Worm (Caenorhabditis elegans) whole organism, late embryonic: ENCODE measurements around the gene aat-4.

Experiments
- C08G9.2 ChIP-seq: sonication (generic microtip); optimal IDR thresholded peaks from 2 replicates; lab custom pipeline; 2016; ENCODE audit warnings: mild to moderate bottlenecking, missing genetic modification characterization, moderate library complexity, missing compliant biosample characterization
- F13H6.1 ChIP-seq: sonication (generic microtip); optimal IDR thresholded peaks from 2 replicates; lab custom pipeline; 2016; ENCODE audit warnings: missing genetic modification characterization, missing compliant biosample characterization
- K09A11.1 ChIP-seq: sonication (generic microtip); optimal IDR thresholded peaks from 2 replicates; lab custom pipeline; 2017; ENCODE audit warnings: antibody characterized with exemption, mild to moderate bottlenecking, missing genetic modification characterization, missing compliant biosample characterization; ENCODE audit not compliant: insufficient read depth
- T23F11.4 ChIP-seq: fragments of 200-800 bp; sonication (Bioruptor generic); optimal IDR thresholded peaks from 2 replicates; lab custom pipeline; 2018; ENCODE audit warnings: mild to moderate bottlenecking, missing genetic modification characterization, missing compliant biosample characterization
- Y22D7AL.16 ChIP-seq: sonication (generic microtip); optimal IDR thresholded peaks from 2 replicates; lab custom pipeline; 2016; ENCODE audit warnings: missing genetic modification characterization, missing compliant biosample characterization
- ahr-1 ChIP-seq: sonication (generic microtip); optimal IDR thresholded peaks from 2 replicates; lab custom pipeline; 2016; ENCODE audit warnings: missing genetic modification characterization, missing compliant biosample characterization
- ceh-14 ChIP-seq: sonication (generic microtip); optimal IDR thresholded peaks from 2 replicates; lab custom pipeline; 2016; ENCODE audit warnings: missing genotype, missing genetic modification characterization, missing compliant biosample characterization
- ceh-18 ChIP-seq: sonication (generic microtip); optimal IDR thresholded peaks from 2 replicates; lab custom pipeline; 2016; ENCODE audit warnings: missing genetic modification characterization, missing compliant biosample characterization
- ceh-19 ChIP-seq: fragments of 200-800 bp; sonication (Bioruptor generic); optimal IDR thresholded peaks from 2 replicates; lab custom pipeline; 2018; ENCODE audit warnings: mild to moderate bottlenecking, missing genetic modification characterization, missing compliant biosample characterization
- ceh-2 ChIP-seq: sonication (generic microtip); optimal IDR thresholded peaks from 2 replicates; lab custom pipeline; 2016; ENCODE audit warnings: missing genotype, missing genetic modification characterization, missing compliant biosample characterization
- ceh-31 ChIP-seq: sonication (generic microtip); optimal IDR thresholded peaks from 2 replicates; lab custom pipeline; 2016; ENCODE audit warnings: missing genetic modification characterization, missing compliant biosample characterization
- ceh-34 ChIP-seq: sonication (generic microtip); optimal IDR thresholded peaks from 2 replicates; lab custom pipeline; 2016; ENCODE audit warnings: mild to moderate bottlenecking, missing genetic modification characterization, missing compliant biosample characterization
- ceh-48 ChIP-seq: sonication (generic microtip); optimal IDR thresholded peaks from 2 replicates; lab custom pipeline; 2016; ENCODE audit warnings: missing genetic modification characterization, inconsistent platforms, missing compliant biosample characterization
- ceh-9 ChIP-seq: sonication (generic microtip); optimal IDR thresholded peaks from 2 replicates; lab custom pipeline; 2016; ENCODE audit warnings: mild to moderate bottlenecking, missing genetic modification characterization, inconsistent platforms, missing compliant biosample characterization
- dmd-4 ChIP-seq: sonication (generic microtip); optimal IDR thresholded peaks from 2 replicates; lab custom pipeline; 2016; ENCODE audit warnings: borderline replicate concordance, missing genetic modification characterization, missing compliant biosample characterization
- dve-1 ChIP-seq: sonication (generic microtip); optimal IDR thresholded peaks from 2 replicates; lab custom pipeline; 2017; ENCODE audit warnings: antibody characterized with exemption, mild to moderate bottlenecking, missing genetic modification characterization, missing compliant biosample characterization
- elt-4 ChIP-seq: sonication (generic microtip); optimal IDR thresholded peaks from 2 replicates; lab custom pipeline; 2016; ENCODE audit warnings: missing genetic modification characterization, missing compliant biosample characterization
- ets-4 ChIP-seq: sonication (generic microtip); optimal IDR thresholded peaks from 2 replicates; lab custom pipeline; 2016; ENCODE audit warnings: missing genetic modification characterization, missing compliant biosample characterization
- eyg-1 ChIP-seq: sonication (generic microtip); optimal IDR thresholded peaks from 2 replicates; lab custom pipeline; 2016; ENCODE audit warnings: missing genotype, missing genetic modification characterization, missing compliant biosample characterization
- fax-1 ChIP-seq: sonication (generic microtip); optimal IDR thresholded peaks from 2 replicates; lab custom pipeline; 2016; ENCODE audit warnings: missing genotype, missing genetic modification characterization, missing compliant biosample characterization
- fkh-10 ChIP-seq: fragments of 150-350 bp; optimal IDR thresholded peaks from 2 replicates; lab custom pipeline; 2014; ENCODE audit warnings: missing biosample characterization, missing genetic modification reagents, missing genetic modification characterization
- fkh-6 ChIP-seq: sonication (generic microtip); optimal IDR thresholded peaks from 2 replicates; lab custom pipeline; 2016; ENCODE audit warnings: missing genetic modification characterization, missing compliant biosample characterization
- hlh-13 ChIP-seq: fragments of 200-800 bp; sonication (Bioruptor generic); optimal IDR thresholded peaks from 2 replicates; lab custom pipeline; 2018; ENCODE audit warnings: mild to moderate bottlenecking, missing genetic modification characterization, missing compliant biosample characterization
- hlh-6 ChIP-seq: sonication (generic microtip); optimal IDR thresholded peaks from 2 replicates; lab custom pipeline; 2016; ENCODE audit warnings: missing genotype, missing genetic modification characterization, missing compliant biosample characterization
- hlh-8 ChIP-seq: sonication (generic microtip); optimal IDR thresholded peaks from 2 replicates; lab custom pipeline; 2016; ENCODE audit warnings: missing genotype, missing genetic modification characterization, missing compliant biosample characterization
- lim-6 ChIP-seq: sonication (generic microtip); optimal IDR thresholded peaks from 2 replicates; lab custom pipeline; 2016; ENCODE audit warnings: missing genetic modification characterization, missing compliant biosample characterization
- lin-11 ChIP-seq: fragments of 200-800 bp; sonication (Bioruptor generic); optimal IDR thresholded peaks from 2 replicates; lab custom pipeline; 2018; ENCODE audit warnings: mild to moderate bottlenecking, missing genetic modification characterization, missing compliant biosample characterization
- madf-2 ChIP-seq: sonication (generic microtip); optimal IDR thresholded peaks from 2 replicates; lab custom pipeline; 2017; ENCODE audit warnings: missing genetic modification characterization, missing compliant biosample characterization
- mec-3 ChIP-seq: sonication (generic microtip); optimal IDR thresholded peaks from 2 replicates; lab custom pipeline; 2016; ENCODE audit warnings: borderline replicate concordance, missing genetic modification characterization, missing compliant biosample characterization
- nfya-1 ChIP-seq: sonication (generic microtip); optimal IDR thresholded peaks from 2 replicates; lab custom pipeline; 2017; ENCODE audit warnings: missing genetic modification characterization, mild to moderate bottlenecking, missing compliant biosample characterization, antibody characterized with exemption, moderate library complexity
- nhr-232 ChIP-seq: sonication (generic microtip); optimal IDR thresholded peaks from 2 replicates; lab custom pipeline; 2016; ENCODE audit warnings: missing genetic modification characterization, missing compliant biosample characterization
- npax-4 ChIP-seq: sonication (generic microtip); optimal IDR thresholded peaks from 2 replicates; lab custom pipeline; 2016; ENCODE audit warnings: missing genetic modification characterization, missing compliant biosample characterization
- odd-2 ChIP-seq: sonication (generic microtip); optimal IDR thresholded peaks from 2 replicates; lab custom pipeline; 2017; ENCODE audit warnings: antibody characterized with exemption, mild to moderate bottlenecking, missing genetic modification characterization, missing compliant biosample characterization
- pag-3 ChIP-seq: sonication (generic microtip); optimal IDR thresholded peaks from 2 replicates; lab custom pipeline; 2016; ENCODE audit warnings: missing compliant biosample characterization, missing genetic modification characterization, borderline replicate concordance
- pat-9 ChIP-seq: fragments of 200-800 bp; sonication (Bioruptor generic); optimal IDR thresholded peaks from 2 replicates; lab custom pipeline; 2018; ENCODE audit warnings: mild to moderate bottlenecking, missing genetic modification characterization, moderate library complexity, missing compliant biosample characterization
- pax-1 ChIP-seq: fragments of 150-350 bp; optimal IDR thresholded peaks from 2 replicates; lab custom pipeline; 2014; ENCODE audit warnings: missing biosample characterization, missing genetic modification characterization
- pha-4 ChIP-seq: fragments of 150-350 bp; optimal IDR thresholded peaks from 2 replicates; lab custom pipeline; 2018; ENCODE audit warnings: missing biosample characterization, missing genetic modification reagents, missing genetic modification characterization
- pros-1 ChIP-seq: fragments of 150-350 bp; optimal IDR thresholded peaks from 2 replicates; lab custom pipeline; 2014; ENCODE audit warnings: missing biosample characterization, missing genetic modification reagents, missing genetic modification characterization
- ref-2 ChIP-seq: sonication (generic microtip); optimal IDR thresholded peaks from 2 replicates; lab custom pipeline; 2016; ENCODE audit warnings: missing genetic modification characterization, missing compliant biosample characterization
- rnt-1 ChIP-seq: sonication (generic microtip); optimal IDR thresholded peaks from 2 replicates; lab custom pipeline; 2016; ENCODE audit warnings: missing genetic modification characterization, missing compliant biosample characterization
- sox-4 ChIP-seq: sonication (generic microtip); optimal IDR thresholded peaks from 2 replicates; lab custom pipeline; 2017; ENCODE audit warnings: mild to moderate bottlenecking, missing genetic modification characterization, inconsistent platforms, missing compliant biosample characterization
- tbx-2 ChIP-seq: sonication (generic microtip); optimal IDR thresholded peaks from 2 replicates; lab custom pipeline; 2016; ENCODE audit warnings: missing genetic modification characterization, missing compliant biosample characterization
- tbx-7 ChIP-seq: sonication (generic microtip); optimal IDR thresholded peaks from 2 replicates; lab custom pipeline; 2016; ENCODE audit warnings: missing genotype, missing genetic modification characterization, missing compliant biosample characterization
- unc-3 ChIP-seq, 2 experiments: fragments of 200-800 bp in 1 of 2; sonication (Bioruptor generic) in 1 of 2; sonication (generic microtip) in 1 of 2; conservative IDR thresholded peaks in 1 of 2; optimal IDR thresholded peaks in 1 of 2; 2 replicates each; pipeline versions ENCODE4 v1.3.6 to Lab custom; 2016 to 2022; ENCODE audit warnings: missing compliant biosample characterization in 2 of 2, missing genetic modification characterization in 2 of 2, missing genetic modification reagents in 1 of 2
- unc-42 ChIP-seq: sonication (generic microtip); optimal IDR thresholded peaks from 2 replicates; lab custom pipeline; 2016; ENCODE audit warnings: missing genotype, missing genetic modification characterization, missing compliant biosample characterization
- unc-55 ChIP-seq: sonication (generic microtip); optimal IDR thresholded peaks from 2 replicates; lab custom pipeline; 2017; ENCODE audit warnings: missing biosample characterization, missing genetic modification reagents, missing genetic modification characterization
- unc-86 ChIP-seq: sonication (generic microtip); optimal IDR thresholded peaks from 2 replicates; lab custom pipeline; 2016; ENCODE audit warnings: missing genetic modification characterization, missing compliant biosample characterization
- zip-5 ChIP-seq: sonication (generic microtip); optimal IDR thresholded peaks from 2 replicates; lab custom pipeline; 2016; ENCODE audit warnings: missing genetic modification characterization, missing compliant biosample characterization

aat-4 gene

DNA sequence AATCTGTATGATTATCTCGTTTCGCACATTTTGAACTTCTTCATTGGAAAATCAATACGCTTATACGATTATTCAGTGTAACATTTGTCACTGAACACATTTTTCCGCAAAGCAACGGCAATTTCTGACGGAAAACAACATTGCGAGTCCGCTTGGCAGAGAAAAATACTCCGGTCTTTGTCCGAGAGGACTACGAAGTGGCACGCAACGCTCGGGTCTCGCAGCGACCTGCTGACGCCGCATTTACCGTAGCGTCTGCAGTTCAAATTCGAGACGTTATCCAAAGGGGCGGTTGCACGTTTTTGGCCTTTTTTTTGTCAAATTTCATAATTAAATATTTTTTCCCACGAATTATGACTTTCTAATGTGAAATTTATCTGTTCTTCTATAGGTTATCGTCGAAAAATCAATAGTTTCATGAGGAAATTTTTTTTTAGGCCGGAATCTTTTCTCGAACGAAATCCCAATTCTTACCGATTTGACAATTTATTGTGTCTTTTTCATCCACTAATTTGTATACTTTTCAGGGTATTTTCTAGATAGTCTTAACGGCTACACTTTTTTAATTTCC lies 48.2 kb upstream of the aat-4 start, which contains the start of gene sqd-1 (continued):
- no peak for TF ChIP-seq odd-2 (tag; lab: Kevin White, UChicago)
- no peak for TF ChIP-seq eyg-1
- peak; percentile 39 for TF ChIP-seq sox-4 (tag; lab: Kevin White, UChicago)
- peak; percentile 87 for TF ChIP-seq ceh-18 (tag; lab: Kevin White, UChicago)
- TF ChIP-seq lim-6 = no peak
- peak; percentile 83 for TF ChIP-seq tbx-2 (tag; lab: Kevin White, UChicago)
- TF ChIP-seq fkh-6 (tag; lab: Kevin White, UChicago) = no peak
- TF ChIP-seq mec-3 (tag; lab: Kevin White, UChicago) = no peak
- no peak for TF ChIP-seq pha-4 (tag; lab: Kevin White, UChicago)
- TF ChIP-seq ceh-9 (tag; lab: Kevin White, UChicago) = no peak
- TF ChIP-seq hlh-6 (tag; lab: Kevin White, UChicago) = peak; percentile 33
- peak; percentile 69 for TF ChIP-seq C08G9.2 (tag; lab: Kevin White, UChicago)
- TF ChIP-seq ceh-19 = peak; percentile 46
- TF ChIP-seq pros-1 = peak; percentile 39
- no peak for TF ChIP-seq Y22D7AL.16 (tag; lab: Kevin White, UChicago)
- TF ChIP-seq pag-3 (tag; lab: Kevin White, UChicago) = no peak
- peak; percentile 80 for TF ChIP-seq madf-2 (tag; lab: Kevin White, UChicago)
- TF ChIP-seq hlh-8 (tag; lab: Kevin White, UChicago) = peak; percentile 21
- no peak for TF ChIP-seq lin-11 (tag; lab: Kevin White, UChicago)
- TF ChIP-seq nhr-232 (tag; lab: Kevin White, UChicago) = no peak

DNA sequence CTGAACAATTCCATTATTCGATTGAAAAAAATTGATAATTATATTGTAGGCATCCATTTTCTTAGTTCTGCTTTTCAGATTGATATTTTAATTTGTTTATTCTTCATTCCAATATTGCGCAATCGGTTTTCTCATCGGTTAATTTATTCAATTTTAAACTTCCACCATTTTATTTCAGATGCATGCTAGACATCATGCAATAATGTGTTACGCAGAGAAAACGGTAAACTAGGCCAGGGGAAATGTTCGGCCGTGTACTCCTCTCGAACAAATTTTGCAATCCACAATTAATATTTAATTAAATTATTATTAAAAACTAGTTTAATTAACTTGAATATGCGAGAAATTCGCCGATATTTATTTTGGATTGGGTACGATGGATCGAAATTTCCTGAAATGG lies 46.1 kb upstream of the aat-4 start, which contains the start of gene Y73B6BL.29:
TSS of gene Y73B6BL.29 (plus strand) at position 263 of the 400 bp plus-strand sequence.
- no peak for TF ChIP-seq madf-2 (tag; lab: Kevin White, UChicago)
- TF ChIP-seq pax-1 (tag; lab: Kevin White, UChicago) = peak; percentile 63
- TF ChIP-seq tbx-7 = peak; percentile 86
- no peak for TF ChIP-seq fkh-6 (tag; lab: Kevin White, UChicago)
- TF ChIP-seq unc-42 (tag; lab: Kevin White, UChicago) = peak; percentile 82
- TF ChIP-seq fax-1 (tag; lab: Kevin White, UChicago) = peak; percentile 75
- peak; percentile 56 for TF ChIP-seq ceh-14
- peak; percentile 13 for TF ChIP-seq ceh-34 (tag; lab: Kevin White, UChicago)
- TF ChIP-seq elt-4 (tag; lab: Kevin White, UChicago) = no peak
- TF ChIP-seq pat-9 (tag; lab: Kevin White, UChicago) = no peak
- TF ChIP-seq lin-11 (tag; lab: Kevin White, UChicago) = no peak
- no peak for TF ChIP-seq npax-4
- TF ChIP-seq nhr-232 (tag; lab: Kevin White, UChicago) = no peak
- TF ChIP-seq F13H6.1 (tag; lab: Kevin White, UChicago) = peak; percentile 46
- peak; percentile 12 for TF ChIP-seq unc-86 (tag; lab: Kevin White, UChicago)
- TF ChIP-seq nfya-1 (tag; lab: Kevin White, UChicago) = peak; percentile 50
- TF ChIP-seq odd-2 (tag; lab: Kevin White, UChicago) = no peak
- peak; percentile 84 for TF ChIP-seq zip-5 (tag; lab: Kevin White, UChicago)
- peak; percentile 92 for TF ChIP-seq ceh-2 (tag; lab: Kevin White, UChicago)
- TF ChIP-seq fkh-10 = no peak
- TF ChIP-seq unc-55 (GFP tag; lab: Kevin White, UChicago) = peak; percentile 6
- TF ChIP-seq lim-6 = peak; percentile 32
- no peak for TF ChIP-seq K09A11.1 (tag; lab: Kevin White, UChicago)
- TF ChIP-seq eyg-1 = no peak
- no peak for TF ChIP-seq hlh-6 (tag; lab: Kevin White, UChicago)
- TF ChIP-seq pha-4 (tag; lab: Kevin White, UChicago) = no peak
- no peak for TF ChIP-seq dmd-4 (tag; lab: Kevin White, UChicago)
- no peak for TF ChIP-seq ahr-1 (tag; lab: Kevin White, UChicago)
- TF ChIP-seq sox-4 (tag; lab: Kevin White, UChicago) = no peak
- TF ChIP-seq ref-2 (tag; lab: Kevin White, UChicago) = peak; percentile 90
- no peak for TF ChIP-seq hlh-13
- TF ChIP-seq pros-1 = no peak
- no peak for TF ChIP-seq dve-1 (tag; lab: Kevin White, UChicago)
- no peak for TF ChIP-seq unc-3 (GFP tag; conservative IDR thresholded peaks at IDR 0.05; lab: Robert Waterston, UW)
- TF ChIP-seq unc-3 (tag; optimal IDR thresholded peaks at IDR 0.05; lab: Kevin White, UChicago) = peak; percentile 27
- peak; percentile 93 for TF ChIP-seq C08G9.2 (tag; lab: Kevin White, UChicago)
- TF ChIP-seq T23F11.4 (GFP tag; lab: Kevin White, UChicago) = no peak
- TF ChIP-seq ceh-31 (tag; lab: Kevin White, UChicago) = peak; percentile 91
- TF ChIP-seq ets-4 (tag; lab: Kevin White, UChicago) = peak; percentile 96
- no peak for TF ChIP-seq Y22D7AL.16 (tag; lab: Kevin White, UChicago)
- no peak for TF ChIP-seq ceh-48 (tag; lab: Kevin White, UChicago)
- TF ChIP-seq rnt-1 (tag; lab: Kevin White, UChicago) = peak; percentile 59
